Fruit fly (Drosophila melanogaster) Kc167 (cell line): ENCODE results near the gene Ser.

Experiments
- Myc ChIP-seq: fragments of >200 bp; optimal IDR thresholded peaks from 2 replicates; lab custom pipeline; 2017; ENCODE audit warnings: missing external identifiers
- Sin3A ChIP-seq: fragments of >200 bp; optimal IDR thresholded peaks from 2 replicates; lab custom pipeline; 2018; ENCODE audit warnings: missing external identifiers
- insv ChIP-seq: fragments of >200 bp; optimal IDR thresholded peaks from 3 replicates; lab custom pipeline; 2018; ENCODE audit warnings: missing external identifiers
- psq ChIP-seq: fragments of >200 bp; optimal IDR thresholded peaks from 2 replicates; lab custom pipeline; 2017; ENCODE audit warnings: missing external identifiers

DNA sequence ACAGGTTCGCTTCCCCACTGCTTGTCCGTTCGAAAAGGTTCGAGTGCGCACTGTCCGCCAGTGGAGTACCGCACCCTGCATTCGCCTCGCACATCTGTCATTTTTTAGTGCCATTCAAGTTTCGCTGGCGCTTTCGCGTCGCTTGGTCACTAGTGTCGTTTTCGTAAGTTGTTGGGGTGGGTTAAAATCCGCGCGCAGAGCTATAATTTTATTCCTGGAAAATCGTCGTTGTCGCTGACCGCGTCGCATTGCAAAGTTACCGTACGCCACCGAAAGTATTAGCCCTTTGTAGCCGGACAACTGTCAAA, 42.6 kb downstream of the Ser start, which contains the start of gene Men-b:
- TF ChIP-seq Myc (no peak), Sin3A (lab: Kevin White, UChicago) (no peak), psq (lab: Kevin White, UChicago) (no peak), insv (lab: Kevin White, UChicago) (no peak)
